Worm (Caenorhabditis elegans): ENCODE measurements around the gene Y62H9A.4.

The Y62H9A.4 gene

ce11 chrX:11924158-11924557 is 44.2 kb downstream of the Y62H9A.4 start, which contains the start of gene F55G7.1 (continued):
- TF ChIP-seq sox-4 (tag; optimal IDR thresholded peaks at IDR 0.05) (no peak), pqm-1 (tag; optimal IDR thresholded peaks at IDR 0.05) (no peak), nhr-71 (tag; optimal IDR thresholded peaks at IDR 0.05) (peak; percentile 49), unc-62 (GFP tag; optimal IDR thresholded peaks at IDR 0.05) (no peak)

ce11 chrX:11925243-11925642 is 45.3 kb downstream of the Y62H9A.4 start:
- TF ChIP-seq pax-3 (tag; optimal IDR thresholded peaks at IDR 0.05) (no peak), nhr-28 (tag; optimal IDR thresholded peaks at IDR 0.05) (no peak), ztf-4 (tag; optimal IDR thresholded peaks at IDR 0.05) (no peak), vab-15 (tag; optimal IDR thresholded peaks at IDR 0.05) (no peak), pqm-1 (tag; optimal IDR thresholded peaks at IDR 0.05) (no peak), efl-1 (optimal IDR thresholded peaks at IDR 0.05) (no peak), efl-1 (GFP tag; optimal IDR thresholded peaks at IDR 0.05 in 1 of 2) (no peak)

- TF ChIP-seq egl-27 (tag; optimal IDR thresholded peaks at IDR 0.05) (no peak), dpl-1 (GFP tag; optimal IDR thresholded peaks at IDR 0.05) (no peak), nhr-237 (tag; optimal IDR thresholded peaks at IDR 0.05) (no peak), aha-1 (tag; optimal IDR thresholded peaks at IDR 0.05) (no peak), unc-130 (tag; optimal IDR thresholded peaks at IDR 0.05) (no peak), nhr-84 (tag; optimal IDR thresholded peaks at IDR 0.05) (no peak), fos-1 (tag; optimal IDR thresholded peaks at IDR 0.05) (no peak), unc-86 (tag; optimal IDR thresholded peaks at IDR 0.05) (no peak), nhr-47 (tag; optimal IDR thresholded peaks at IDR 0.05) (no peak), vab-15 (tag; optimal IDR thresholded peaks at IDR 0.05) (no peak), xbp-1 (tag; optimal IDR thresholded peaks at IDR 0.05) (no peak), ets-5 (GFP tag; IDR thresholded peaks at IDR 0.05) (no peak), nhr-19 (GFP tag; conservative IDR thresholded peaks at IDR 0.05) (no peak), ceh-63 (GFP tag; optimal IDR thresholded peaks at IDR 0.05) (no peak), ceh-90 (tag; optimal IDR thresholded peaks at IDR 0.05) (no peak), ceh-88 (GFP tag; IDR thresholded peaks at IDR 0.05) (no peak), efl-3 (GFP tag; optimal IDR thresholded peaks at IDR 0.05) (no peak), aly-2 (tag; optimal IDR thresholded peaks at IDR 0.05) (no peak)
Observed at ce11 chrX:11927585-11927984, 47.7 kb downstream of the Y62H9A.4 start, which contains the start of gene F55G7.4. TSS of gene F55G7.4 (plus strand) at chrX:11927885.

All from whole organism, L1 larva.